Worm (Caenorhabditis elegans): ENCODE results near the gene pcs-1.

- no peak for TF ChIP-seq F49E8.2 (tag; optimal IDR thresholded peaks at IDR 0.05; ENCODE audit: borderline replicate concordance)
- TF ChIP-seq ces-1 (GFP tag; optimal IDR thresholded peaks at IDR 0.05): no peak
- TF ChIP-seq zip-2 (tag; optimal IDR thresholded peaks at IDR 0.05): no peak
- no peak for TF ChIP-seq pqm-1 (tag; optimal IDR thresholded peaks at IDR 0.05)
- TF ChIP-seq egl-27 (tag; optimal IDR thresholded peaks at IDR 0.05): no peak
- TF ChIP-seq nhr-41 (GFP tag; IDR thresholded peaks at IDR 0.05): no peak
These were observed 21.9 kb downstream of the pcs-1 start, which contains the start of gene F54D5.24 for ce11 chrII:11555634-11556033.
